Fruit fly (Drosophila melanogaster) whole organism, embryonic: ENCODE measurements around the gene mRpS26.

ENCODE experiments used
- Asciz ChIP-seq: fragments of 200-800 bp; sonication (Bioruptor generic); optimal IDR thresholded peaks from 2 replicates; lab custom pipeline; 2017; ENCODE audit warnings: missing biosample characterization, mild to moderate bottlenecking, missing genetic modification characterization, missing genetic modification reagents
- B-H2 ChIP-seq: fragments of 200-800 bp; sonication (Bioruptor generic); optimal IDR thresholded peaks from 2 replicates; lab custom pipeline; 2018; ENCODE audit warnings: missing biosample characterization, mild to moderate bottlenecking, missing genetic modification characterization
- CG10366 ChIP-seq: fragments of 200-800 bp; sonication (Bioruptor generic); IDR thresholded peaks from 2 replicates; pipeline ENCODE4 v1.3.6; 2022; ENCODE audit warnings: missing biosample characterization, missing genetic modification characterization
- CG11398 ChIP-seq: fragments of 200-800 bp; sonication (Bioruptor generic); optimal IDR thresholded peaks from 2 replicates; lab custom pipeline; 2016; ENCODE audit warnings: missing biosample characterization, missing genetic modification characterization
- CG11504 ChIP-seq: fragments of 200-800 bp; sonication (Bioruptor generic); optimal IDR thresholded peaks from 3 replicates; lab custom pipeline; 2019; ENCODE audit warnings: missing biosample characterization, mild to moderate bottlenecking, missing genetic modification characterization, moderate library complexity
- CG12744 ChIP-seq: fragments of 200-800 bp; sonication (Bioruptor generic); optimal IDR thresholded peaks from 2 replicates; lab custom pipeline; 2016; ENCODE audit warnings: missing biosample characterization, missing genetic modification characterization
- CG13894 ChIP-seq: fragments of 200-800 bp; sonication (Bioruptor generic); optimal IDR thresholded peaks from 3 replicates; lab custom pipeline; 2018; ENCODE audit warnings: missing biosample characterization, mild to moderate bottlenecking, missing genetic modification characterization, moderate library complexity
- CG15011 ChIP-seq: fragments of 200-800 bp; sonication (Bioruptor generic); optimal IDR thresholded peaks from 3 replicates; lab custom pipeline; 2018; ENCODE audit warnings: missing biosample characterization, mild to moderate bottlenecking, missing genetic modification characterization
- CG17328 ChIP-seq: fragments of 200-800 bp; sonication (Bioruptor generic); IDR thresholded peaks from 2 replicates; pipeline ENCODE4 v1.3.6; 2022; ENCODE audit warnings: missing biosample characterization, missing genetic modification characterization
- CG17359 ChIP-seq: fragments of 200-800 bp; sonication (Bioruptor generic); optimal IDR thresholded peaks from 3 replicates; lab custom pipeline; 2018; ENCODE audit warnings: missing biosample characterization, mild to moderate bottlenecking, missing genetic modification characterization, moderate library complexity
- CG18619 ChIP-seq: fragments of 200-800 bp; sonication (Bioruptor generic); optimal IDR thresholded peaks from 3 replicates; lab custom pipeline; 2017; ENCODE audit warnings: missing biosample characterization, mild to moderate bottlenecking, missing genetic modification characterization
- CG33213 ChIP-seq: fragments of 200-800 bp; sonication (Bioruptor generic); optimal IDR thresholded peaks from 3 replicates; lab custom pipeline; 2016; ENCODE audit warnings: missing biosample characterization, missing genetic modification characterization
- CG3407 ChIP-seq: fragments of 200-800 bp; sonication (Bioruptor generic); optimal IDR thresholded peaks from 2 replicates; lab custom pipeline; 2018; ENCODE audit warnings: missing biosample characterization, mild to moderate bottlenecking, missing genetic modification characterization
- CG5245 ChIP-seq: fragments of 200-800 bp; sonication (Bioruptor generic); optimal IDR thresholded peaks from 3 replicates; lab custom pipeline; 2016; ENCODE audit warnings: missing biosample characterization, missing genetic modification characterization
- CG5953 ChIP-seq: fragments of 200-800 bp; sonication (Bioruptor generic); IDR thresholded peaks from 2 replicates; pipeline ENCODE4 v1.3.6; 2022; ENCODE audit warnings: missing biosample characterization, missing genetic modification characterization
- CoRest ChIP-seq: fragments of 200-800 bp; sonication (Bioruptor generic); optimal IDR thresholded peaks from 3 replicates; lab custom pipeline; 2018; ENCODE audit warnings: missing biosample characterization, mild to moderate bottlenecking, missing genetic modification characterization, moderate library complexity
- Ets97D ChIP-seq: fragments of 200-800 bp; sonication (Bioruptor generic); optimal IDR thresholded peaks from 3 replicates; lab custom pipeline; 2016; ENCODE audit warnings: missing biosample characterization, missing genetic modification characterization
- H2.0 ChIP-seq: fragments of 200-800 bp; sonication (Bioruptor generic); IDR thresholded peaks from 2 replicates; pipeline ENCODE4 v1.3.6; 2022; ENCODE audit warnings: missing biosample characterization, missing genetic modification characterization
- HLH4C ChIP-seq: fragments of 200-800 bp; sonication (Bioruptor generic); IDR thresholded peaks from 3 replicates; pipeline ENCODE4 v1.3.6; 2022; ENCODE audit warnings: missing biosample characterization, missing genetic modification characterization; ENCODE audit not compliant: partially characterized antibody
- HmgD ChIP-seq: fragments of 200-800 bp; sonication (Bioruptor generic); optimal IDR thresholded peaks from 3 replicates; lab custom pipeline; 2016; ENCODE audit warnings: missing biosample characterization, missing genetic modification characterization
- Hr51 ChIP-seq, 2 experiments: fragments of 200-800 bp; sonication (Bioruptor generic); optimal IDR thresholded peaks; 2 replicates in 1 of 2; 3 replicates in 1 of 2; lab custom pipeline; 2016 to 2018; ENCODE audit warnings: missing biosample characterization in 2 of 2, missing genetic modification characterization in 2 of 2, mild to moderate bottlenecking in 1 of 2, moderate library complexity in 1 of 2
- Jarid2 ChIP-seq: fragments of 200-800 bp; sonication (Bioruptor generic); optimal IDR thresholded peaks from 3 replicates; lab custom pipeline; 2017; ENCODE audit warnings: mild to moderate bottlenecking, missing biosample characterization, missing genetic modification reagents, missing genetic modification characterization
- Meics ChIP-seq: fragments of 200-800 bp; sonication (Bioruptor generic); optimal IDR thresholded peaks from 2 replicates; lab custom pipeline; 2017; ENCODE audit warnings: missing biosample characterization, mild to moderate bottlenecking, missing genetic modification characterization
- NC2β ChIP-seq: fragments of 200-800 bp; sonication (Bioruptor generic); optimal IDR thresholded peaks from 2 replicates; lab custom pipeline; 2016; ENCODE audit warnings: missing biosample characterization, missing genetic modification characterization
- Nf-YC ChIP-seq: fragments of 200-800 bp; optimal IDR thresholded peaks from 3 replicates; lab custom pipeline; 2019; ENCODE audit warnings: missing biosample characterization, mild to moderate bottlenecking, missing genetic modification characterization, moderate library complexity
- Poxn ChIP-seq: fragments of 200-800 bp; sonication (Bioruptor generic); IDR thresholded peaks from 2 replicates; pipeline ENCODE4 v1.3.6; 2022; ENCODE audit warnings: missing biosample characterization, missing genetic modification characterization
- Ptx1 ChIP-seq: fragments of 200-800 bp; sonication (Bioruptor generic); IDR thresholded peaks from 2 replicates; pipeline ENCODE4 v1.3.6; 2022; ENCODE audit warnings: missing biosample characterization, missing genetic modification characterization
- Side ChIP-seq: fragments of 200-800 bp; sonication (Bioruptor generic); optimal IDR thresholded peaks from 2 replicates; lab custom pipeline; 2016; ENCODE audit warnings: missing biosample characterization, missing genetic modification characterization
- Stat92E ChIP-seq, 3 experiments: fragments of >200 bp in 2 of 3; fragments of 200-800 bp in 1 of 3; sonication (Bioruptor generic) in 1 of 3; optimal IDR thresholded peaks; 2 replicates each; lab custom pipeline; 2017 to 2019; ENCODE audit warnings: missing biosample characterization in 3 of 3, missing genetic modification characterization in 3 of 3, mild to moderate bottlenecking in 1 of 3, moderate library complexity in 1 of 3
- bowl ChIP-seq: fragments of 200-800 bp; sonication (Bioruptor generic); IDR thresholded peaks from 2 replicates; pipeline ENCODE4 v1.3.6; 2022; ENCODE audit warnings: missing biosample characterization, missing genetic modification characterization
- chn ChIP-seq: fragments of 200-800 bp; sonication (Bioruptor generic); optimal IDR thresholded peaks from 2 replicates; lab custom pipeline; 2016; ENCODE audit warnings: missing biosample characterization, missing genetic modification characterization
- crc ChIP-seq: fragments of 200-800 bp; sonication (Bioruptor generic); optimal IDR thresholded peaks from 2 replicates; lab custom pipeline; 2016; ENCODE audit warnings: missing biosample characterization, missing genetic modification characterization
- dysf ChIP-seq: fragments of 200-800 bp; sonication (Bioruptor generic); IDR thresholded peaks from 3 replicates; pipeline ENCODE4 v1.3.6; 2022; ENCODE audit warnings: missing biosample characterization, missing genetic modification characterization
- emc ChIP-seq: fragments of 200-800 bp; sonication (Bioruptor generic); optimal IDR thresholded peaks from 2 replicates; lab custom pipeline; 2016; ENCODE audit warnings: missing biosample characterization, missing genetic modification characterization
- en ChIP-seq: fragments of 200-800 bp; sonication (Bioruptor generic); optimal IDR thresholded peaks from 2 replicates; lab custom pipeline; 2016; ENCODE audit warnings: missing biosample characterization, missing genetic modification characterization
- esg ChIP-seq: fragments of 200-800 bp; sonication (Bioruptor generic); conservative IDR thresholded peaks from 2 replicates; pipeline ENCODE4 v1.3.6; 2022; ENCODE audit warnings: missing biosample characterization, missing genetic modification characterization
- ewg ChIP-seq: fragments of 200-800 bp; sonication (Bioruptor generic); optimal IDR thresholded peaks from 3 replicates; lab custom pipeline; 2017; ENCODE audit warnings: mild to moderate bottlenecking, missing biosample characterization, missing genetic modification reagents, missing genetic modification characterization
- eyg ChIP-seq: fragments of 200-800 bp; sonication (Bioruptor generic); optimal IDR thresholded peaks from 3 replicates; lab custom pipeline; 2016; ENCODE audit warnings: missing biosample characterization, missing genetic modification characterization
- hb ChIP-seq: fragments of 200-800 bp; sonication (Bioruptor generic); IDR thresholded peaks from 3 replicates; pipeline ENCODE4 v1.3.6; 2022; ENCODE audit warnings: missing biosample characterization, missing genetic modification characterization; ENCODE audit not compliant: partially characterized antibody
- jumu ChIP-seq: fragments of 200-800 bp; sonication (Bioruptor generic); optimal IDR thresholded peaks from 3 replicates; lab custom pipeline; 2016; ENCODE audit warnings: missing biosample characterization, missing genetic modification characterization
- lbe ChIP-seq: fragments of 200-800 bp; sonication (Bioruptor generic); optimal IDR thresholded peaks from 2 replicates; lab custom pipeline; 2016; ENCODE audit warnings: missing biosample characterization, mild to moderate bottlenecking, missing genetic modification characterization
- mld ChIP-seq: fragments of 200-800 bp; sonication (Bioruptor generic); IDR thresholded peaks from 3 replicates; pipeline ENCODE4 v1.3.6; 2022; ENCODE audit warnings: missing biosample characterization, missing genetic modification characterization; ENCODE audit not compliant: partially characterized antibody
- nom ChIP-seq: fragments of 200-800 bp; sonication (Bioruptor generic); optimal IDR thresholded peaks from 2 replicates; lab custom pipeline; 2017; ENCODE audit warnings: missing biosample characterization, missing genetic modification characterization, mild to moderate bottlenecking, moderate library complexity, missing genetic modification reagents
- otp ChIP-seq: fragments of 200-800 bp; sonication (Bioruptor generic); IDR thresholded peaks from 3 replicates; pipeline ENCODE4, ENCODE4 v1.3.6; 2022; ENCODE audit warnings: missing biosample characterization, missing genetic modification characterization
- p53 ChIP-seq: fragments of 200-800 bp; sonication (Bioruptor generic); optimal IDR thresholded peaks from 2 replicates; lab custom pipeline; 2016; ENCODE audit warnings: missing biosample characterization, missing genetic modification characterization
- seq ChIP-seq: fragments of 200-800 bp; sonication (Bioruptor generic); IDR thresholded peaks from 2 replicates; pipeline ENCODE4 v1.3.6; 2022; ENCODE audit warnings: missing biosample characterization, missing genetic modification characterization
- sqz ChIP-seq: fragments of 200-800 bp; sonication (Bioruptor generic); optimal IDR thresholded peaks from 3 replicates; lab custom pipeline; 2018; ENCODE audit warnings: missing biosample characterization, mild to moderate bottlenecking, missing genetic modification characterization
- stwl ChIP-seq: fragments of 200-800 bp; sonication (Bioruptor generic); optimal IDR thresholded peaks from 3 replicates; lab custom pipeline; 2018; ENCODE audit warnings: missing biosample characterization, mild to moderate bottlenecking, missing genetic modification characterization, moderate library complexity
- z ChIP-seq: fragments of 200-800 bp; sonication (Bioruptor generic); IDR thresholded peaks from 3 replicates; pipeline ENCODE4 v1.3.6; 2022; ENCODE audit warnings: missing biosample characterization, missing genetic modification characterization
- zen ChIP-seq: fragments of 200-800 bp; sonication (Bioruptor generic); optimal IDR thresholded peaks from 3 replicates; lab custom pipeline; 2018; ENCODE audit warnings: missing biosample characterization, mild to moderate bottlenecking, missing genetic modification characterization, moderate library complexity

The mRpS26 gene

DNA sequence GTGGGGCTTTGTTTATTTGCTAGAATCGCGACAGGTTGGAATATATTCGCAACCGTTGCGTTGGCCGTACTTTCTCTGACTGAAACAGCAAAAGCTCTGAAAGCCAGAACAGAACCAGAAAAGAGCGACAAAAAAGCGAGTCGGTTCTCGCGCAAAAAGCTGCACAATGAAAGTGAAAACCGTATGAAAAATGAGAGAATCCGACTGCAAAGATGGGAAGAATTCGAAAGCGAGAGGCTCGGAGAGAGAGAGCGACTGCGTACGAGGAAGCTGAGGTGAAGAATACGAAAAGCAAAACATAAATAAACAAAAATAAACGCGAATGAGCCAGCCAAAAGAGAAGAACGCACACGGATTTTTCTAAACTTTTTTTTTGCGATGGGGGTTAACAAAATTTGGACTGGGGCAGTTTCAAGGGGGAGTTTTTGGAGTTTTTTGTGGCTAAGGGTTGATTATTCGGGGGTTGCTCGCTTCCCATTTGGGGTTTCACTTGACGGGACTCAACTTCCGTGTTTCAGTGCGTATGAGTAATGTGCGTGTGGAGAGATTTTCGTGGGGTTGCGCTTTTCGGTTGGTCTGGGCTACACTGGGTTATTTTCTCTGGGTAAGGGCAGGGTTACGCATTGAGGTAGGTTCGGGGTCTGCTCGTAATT is 44.5 kb upstream of the mRpS26 start (continued):
- TF ChIP-seq hb (GFP tag; lab: Robert Waterston, UW) = no peak
- no peak for TF ChIP-seq zen (tag; lab: Kevin White, UChicago)
- TF ChIP-seq p53 = no peak
- TF ChIP-seq crc (GFP tag; lab: Kevin White, UChicago) = no peak
- no peak for TF ChIP-seq CG17359 (tag; lab: Kevin White, UChicago)
- TF ChIP-seq Side (GFP tag; lab: Kevin White, UChicago) = no peak
- no peak for TF ChIP-seq CG15011 (GFP tag; lab: Kevin White, UChicago)
- TF ChIP-seq CG18619 (GFP tag; lab: Kevin White, UChicago) = no peak
- no peak for TF ChIP-seq Poxn (GFP tag; lab: Robert Waterston, UW)
- no peak for TF ChIP-seq CG12744 (GFP tag; lab: Kevin White, UChicago)
- TF ChIP-seq ewg (GFP tag; lab: Kevin White, UChicago) = peak; percentile 19
- no peak for TF ChIP-seq NC2β (GFP tag; lab: Kevin White, UChicago)
- TF ChIP-seq sqz (GFP tag; lab: Kevin White, UChicago) = no peak
- peak; percentile 39 for TF ChIP-seq lbe
- TF ChIP-seq Asciz (GFP tag; lab: Kevin White, UChicago) = no peak
- TF ChIP-seq CG13894 = peak; percentile 60
- no peak for TF ChIP-seq Nf-YC (tag; lab: Kevin White, UChicago)
- no peak for TF ChIP-seq CG3407 (GFP tag; lab: Kevin White, UChicago)
- no peak for TF ChIP-seq otp (GFP tag; lab: Robert Waterston, UW)
- no peak for TF ChIP-seq B-H2
- TF ChIP-seq Ptx1 (GFP tag; lab: Robert Waterston, UW) = no peak
- no peak for TF ChIP-seq HLH4C (GFP tag; lab: Robert Waterston, UW)
- no peak for TF ChIP-seq CG10366 (GFP tag; lab: Robert Waterston, UW)
- no peak for TF ChIP-seq CG11504
- no peak for TF ChIP-seq Meics (GFP tag; lab: Kevin White, UChicago)
- TF ChIP-seq bowl (GFP tag; lab: Robert Waterston, UW) = no peak
- TF ChIP-seq dysf (GFP tag; lab: Robert Waterston, UW) = no peak
- peak; percentile 62 for TF ChIP-seq nom
- no peak for TF ChIP-seq H2.0 (GFP tag; lab: Robert Waterston, UW)
- no peak for TF ChIP-seq esg
- TF ChIP-seq emc (GFP tag; lab: Kevin White, UChicago) = no peak
- TF ChIP-seq mld = no peak
- no peak for TF ChIP-seq CoRest (tag; lab: Kevin White, UChicago)
- no peak for TF ChIP-seq CG5953 (GFP tag; lab: Robert Waterston, UW)
- no peak for TF ChIP-seq jumu (GFP tag; lab: Kevin White, UChicago)
- TF ChIP-seq eyg (GFP tag; lab: Kevin White, UChicago) = no peak
- TF ChIP-seq CG33213 (GFP tag; lab: Kevin White, UChicago) = no peak
- no peak for TF ChIP-seq z (GFP tag; lab: Robert Waterston, UW)
- no peak for TF ChIP-seq HmgD (GFP tag; lab: Kevin White, UChicago)
- no peak for TF ChIP-seq stwl
- TF ChIP-seq CG5245 (GFP tag; lab: Kevin White, UChicago) = no peak
- TF ChIP-seq Jarid2 = peak; percentile 9
- no peak for TF ChIP-seq Stat92E (GFP tag; optimal IDR thresholded peaks at IDR 0.05; lab: Kevin White, UChicago)
- no peak for TF ChIP-seq chn
- no peak for TF ChIP-seq CG17328 (GFP tag; lab: Robert Waterston, UW)
- TF ChIP-seq en (GFP tag; lab: Kevin White, UChicago) = no peak
- TF ChIP-seq CG11398 (GFP tag; lab: Kevin White, UChicago) = no peak
- no peak for TF ChIP-seq Ets97D (GFP tag; lab: Kevin White, UChicago)
- no peak for TF ChIP-seq Hr51 (GFP tag; optimal IDR thresholded peaks at IDR 0.05; lab: Kevin White, UChicago)
- peak; percentile 47; the same call in 1 of the 2 replicates for TF ChIP-seq seq (GFP tag; lab: Robert Waterston, UW)
